Fruit fly (Drosophila melanogaster) whole organism, adult: ENCODE measurements around the gene B-H2.

Source experiments
- CG11617 ChIP-seq: fragments of 200-800 bp; sonication (Bioruptor generic); optimal IDR thresholded peaks from 2 replicates; lab custom pipeline; 2017; ENCODE audit warnings: mild to moderate bottlenecking, missing biosample characterization, missing genetic modification reagents, missing genetic modification characterization
- CG14711 ChIP-seq: fragments of 200-800 bp; sonication (Bioruptor generic); optimal IDR thresholded peaks from 2 replicates; lab custom pipeline; 2018; ENCODE audit warnings: missing biosample characterization, mild to moderate bottlenecking, missing genetic modification characterization, moderate library complexity
- CG33017 ChIP-seq: fragments of 200-800 bp; sonication (Bioruptor generic); optimal IDR thresholded peaks from 2 replicates; lab custom pipeline; 2018; ENCODE audit warnings: missing biosample characterization, mild to moderate bottlenecking, missing genetic modification characterization, moderate library complexity
- CG5204 ChIP-seq: fragments of 200-800 bp; sonication (Bioruptor generic); optimal IDR thresholded peaks from 2 replicates; lab custom pipeline; 2016; ENCODE audit warnings: missing biosample characterization, missing genetic modification characterization
- CG7045 ChIP-seq: fragments of 200-800 bp; sonication (Bioruptor generic); optimal IDR thresholded peaks from 2 replicates; lab custom pipeline; 2017; ENCODE audit warnings: missing biosample characterization, mild to moderate bottlenecking, missing genetic modification characterization
- CG7101 ChIP-seq: fragments of 200-800 bp; sonication (Bioruptor generic); optimal IDR thresholded peaks from 2 replicates; lab custom pipeline; 2018; ENCODE audit warnings: missing biosample characterization, mild to moderate bottlenecking, missing genetic modification characterization, moderate library complexity
- Crg-1 ChIP-seq: fragments of 200-800 bp; sonication (Bioruptor generic); optimal IDR thresholded peaks from 2 replicates; lab custom pipeline; 2016; ENCODE audit warnings: missing biosample characterization, missing genetic modification characterization
- Hr96 ChIP-seq: fragments of 200-800 bp; sonication (Bioruptor generic); optimal IDR thresholded peaks from 2 replicates; lab custom pipeline; 2016; ENCODE audit warnings: missing biosample characterization, missing genetic modification characterization
- Mnt ChIP-seq: fragments of 200-800 bp; sonication (Bioruptor generic); optimal IDR thresholded peaks from 2 replicates; lab custom pipeline; 2016; ENCODE audit warnings: missing biosample characterization, mild to moderate bottlenecking, missing genetic modification characterization
- bab1 ChIP-seq: fragments of 200-800 bp; sonication (Bioruptor generic); optimal IDR thresholded peaks from 3 replicates; lab custom pipeline; 2019; ENCODE audit warnings: missing biosample characterization, mild to moderate bottlenecking, missing genetic modification characterization, moderate library complexity
- cic ChIP-seq: fragments of 200-800 bp; sonication (Bioruptor generic); optimal IDR thresholded peaks from 2 replicates; lab custom pipeline; 2017; ENCODE audit warnings: missing biosample characterization, mild to moderate bottlenecking, missing genetic modification characterization, moderate library complexity
- cnc ChIP-seq, 2 experiments: fragments of >200 bp; optimal IDR thresholded peaks; 2 replicates each; lab custom pipeline; 2017
- ovo ChIP-seq: fragments of 200-800 bp; sonication (Bioruptor generic); optimal IDR thresholded peaks from 2 replicates; lab custom pipeline; 2016; ENCODE audit warnings: missing biosample characterization, missing genetic modification characterization
- tj ChIP-seq: fragments of 200-800 bp; sonication (Bioruptor generic); optimal IDR thresholded peaks from 3 replicates; lab custom pipeline; 2017; ENCODE audit warnings: missing biosample characterization, mild to moderate bottlenecking, missing genetic modification characterization, moderate library complexity

dm6 chrX:17322852-17323251 lies 8.5 kb downstream of the B-H2 start:
- TF ChIP-seq CG7101 (tag; lab: Kevin White, UChicago) = no peak
- TF ChIP-seq CG11617 (GFP tag; lab: Kevin White, UChicago) = no peak
- no peak for TF ChIP-seq cic (GFP tag; lab: Kevin White, UChicago)
- TF ChIP-seq Crg-1 (GFP tag; lab: Kevin White, UChicago) = no peak
- no peak for TF ChIP-seq CG33017 (tag; lab: Kevin White, UChicago)
- no peak for TF ChIP-seq Hr96 (GFP tag; lab: Kevin White, UChicago)
- no peak for TF ChIP-seq bab1 (GFP tag; lab: Kevin White, UChicago)
- no peak for TF ChIP-seq tj
- TF ChIP-seq CG7045 (GFP tag; lab: Kevin White, UChicago) = no peak
- TF ChIP-seq ovo (GFP tag; lab: Kevin White, UChicago) = no peak
- TF ChIP-seq CG14711 (tag; lab: Kevin White, UChicago) = no peak
- TF ChIP-seq CG5204 (GFP tag; lab: Kevin White, UChicago) = no peak
- TF ChIP-seq cnc (optimal IDR thresholded peaks at IDR 0.05; lab: Kevin White, UChicago) = no peak
- no peak for TF ChIP-seq Mnt (GFP tag; lab: Kevin White, UChicago)
